Fruit fly (Drosophila melanogaster) whole organism, adult: Measurements from ENCODE around the gene Pus10.

Source experiments
- CG11617 ChIP-seq: fragments of 200-800 bp; sonication (Bioruptor generic); optimal IDR thresholded peaks from 2 replicates; lab custom pipeline; 2017; ENCODE audit warnings: mild to moderate bottlenecking, missing biosample characterization, missing genetic modification reagents, missing genetic modification characterization
- CG12768 ChIP-seq: fragments of 200-800 bp; sonication (Bioruptor generic); optimal IDR thresholded peaks from 2 replicates; lab custom pipeline; 2017; ENCODE audit warnings: missing biosample characterization, missing genetic modification characterization, mild to moderate bottlenecking, moderate library complexity, missing genetic modification reagents
- CG14711 ChIP-seq: fragments of 200-800 bp; sonication (Bioruptor generic); optimal IDR thresholded peaks from 2 replicates; lab custom pipeline; 2018; ENCODE audit warnings: missing biosample characterization, mild to moderate bottlenecking, missing genetic modification characterization, moderate library complexity
- CG1620 ChIP-seq: fragments of 200-800 bp; sonication (Bioruptor generic); optimal IDR thresholded peaks from 2 replicates; lab custom pipeline; 2016; ENCODE audit warnings: missing biosample characterization, missing genetic modification characterization
- CG33017 ChIP-seq: fragments of 200-800 bp; sonication (Bioruptor generic); optimal IDR thresholded peaks from 2 replicates; lab custom pipeline; 2018; ENCODE audit warnings: missing biosample characterization, mild to moderate bottlenecking, missing genetic modification characterization, moderate library complexity
- CG5204 ChIP-seq: fragments of 200-800 bp; sonication (Bioruptor generic); optimal IDR thresholded peaks from 2 replicates; lab custom pipeline; 2016; ENCODE audit warnings: missing biosample characterization, missing genetic modification characterization
- CG7045 ChIP-seq: fragments of 200-800 bp; sonication (Bioruptor generic); optimal IDR thresholded peaks from 2 replicates; lab custom pipeline; 2017; ENCODE audit warnings: missing biosample characterization, mild to moderate bottlenecking, missing genetic modification characterization
- CG7101 ChIP-seq: fragments of 200-800 bp; sonication (Bioruptor generic); optimal IDR thresholded peaks from 2 replicates; lab custom pipeline; 2018; ENCODE audit warnings: missing biosample characterization, mild to moderate bottlenecking, missing genetic modification characterization, moderate library complexity
- Clk ChIP-seq: fragments of 200-800 bp; sonication (Bioruptor generic); optimal IDR thresholded peaks from 2 replicates; lab custom pipeline; 2017; ENCODE audit warnings: missing biosample characterization, missing genetic modification characterization
- Crg-1 ChIP-seq: fragments of 200-800 bp; sonication (Bioruptor generic); optimal IDR thresholded peaks from 2 replicates; lab custom pipeline; 2016; ENCODE audit warnings: missing biosample characterization, missing genetic modification characterization
- Hr96 ChIP-seq: fragments of 200-800 bp; sonication (Bioruptor generic); optimal IDR thresholded peaks from 2 replicates; lab custom pipeline; 2016; ENCODE audit warnings: missing biosample characterization, missing genetic modification characterization
- Mnt ChIP-seq: fragments of 200-800 bp; sonication (Bioruptor generic); optimal IDR thresholded peaks from 2 replicates; lab custom pipeline; 2016; ENCODE audit warnings: missing biosample characterization, mild to moderate bottlenecking, missing genetic modification characterization
- bab1 ChIP-seq: fragments of 200-800 bp; sonication (Bioruptor generic); optimal IDR thresholded peaks from 3 replicates; lab custom pipeline; 2019; ENCODE audit warnings: missing biosample characterization, mild to moderate bottlenecking, missing genetic modification characterization, moderate library complexity
- cic ChIP-seq: fragments of 200-800 bp; sonication (Bioruptor generic); optimal IDR thresholded peaks from 2 replicates; lab custom pipeline; 2017; ENCODE audit warnings: missing biosample characterization, mild to moderate bottlenecking, missing genetic modification characterization, moderate library complexity
- cnc ChIP-seq, 2 experiments: fragments of >200 bp; optimal IDR thresholded peaks; 2 replicates each; lab custom pipeline; 2017
- kay ChIP-seq: fragments of 200-800 bp; sonication (Bioruptor generic); peaks from one replicate; lab custom pipeline; 2016; ENCODE audit warnings: missing biosample characterization, missing genetic modification characterization, borderline replicate concordance
- ovo ChIP-seq: fragments of 200-800 bp; sonication (Bioruptor generic); optimal IDR thresholded peaks from 2 replicates; lab custom pipeline; 2016; ENCODE audit warnings: missing biosample characterization, missing genetic modification characterization
- pad ChIP-seq: fragments of 200-800 bp; sonication (Bioruptor generic); optimal IDR thresholded peaks from 3 replicates; lab custom pipeline; 2017; ENCODE audit warnings: missing biosample characterization, missing genetic modification characterization, mild to moderate bottlenecking, moderate library complexity, missing genetic modification reagents
- tj ChIP-seq: fragments of 200-800 bp; sonication (Bioruptor generic); optimal IDR thresholded peaks from 3 replicates; lab custom pipeline; 2017; ENCODE audit warnings: missing biosample characterization, mild to moderate bottlenecking, missing genetic modification characterization, moderate library complexity
- toe ChIP-seq: fragments of 200-800 bp; sonication (Bioruptor generic); optimal IDR thresholded peaks from 2 replicates; lab custom pipeline; 2016; ENCODE audit warnings: missing biosample characterization, missing genetic modification characterization

Pus10 gene

DNA sequence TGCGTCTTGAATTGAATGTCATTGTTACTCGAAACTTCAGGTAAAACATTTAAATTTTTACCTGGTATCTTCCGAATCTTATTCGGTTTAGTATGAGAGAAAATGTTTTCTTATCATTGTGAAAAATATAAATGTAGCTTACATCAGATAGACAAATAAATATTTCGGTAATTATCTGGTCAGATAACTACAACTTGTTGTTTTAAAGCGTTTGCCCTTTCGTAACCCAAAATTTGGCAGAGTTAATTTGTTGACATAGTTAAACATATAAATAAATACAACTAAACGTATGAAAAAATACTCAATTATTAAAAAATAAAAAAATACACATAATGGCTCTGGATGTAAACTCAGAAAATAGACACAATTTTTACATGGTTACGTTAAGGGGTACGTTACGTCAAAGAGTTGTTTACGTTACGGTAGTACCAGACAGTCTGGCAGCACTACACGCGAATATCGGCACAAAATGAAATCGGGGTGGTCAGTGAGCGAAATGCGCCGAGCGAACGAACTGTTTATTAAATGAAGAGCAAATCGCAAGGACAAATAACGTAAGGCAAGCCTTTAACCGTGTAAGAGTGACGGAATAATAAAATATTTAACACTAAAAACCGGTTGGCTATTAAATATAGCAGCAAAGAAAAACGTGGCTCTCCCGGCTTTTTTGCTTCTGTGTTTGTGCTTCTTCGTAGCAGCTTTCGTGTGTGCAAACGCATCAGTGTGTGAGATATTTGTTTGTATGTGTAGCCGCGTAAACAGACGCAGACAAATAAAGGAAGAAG, 27.4 kb upstream of the Pus10 start:
- TF ChIP-seq toe (GFP tag; lab: Kevin White, UChicago) (no peak), pad (peak; percentile 35), cic (GFP tag; lab: Kevin White, UChicago) (peak; percentile 61), Mnt (GFP tag; lab: Kevin White, UChicago) (peak; percentile 77), bab1 (GFP tag; lab: Kevin White, UChicago) (peak; percentile 13), CG7045 (GFP tag; lab: Kevin White, UChicago) (peak; percentile 19), cnc (optimal IDR thresholded peaks at IDR 0.05; lab: Kevin White, UChicago) (no peak), CG7101 (tag; lab: Kevin White, UChicago) (no peak), ovo (GFP tag; lab: Kevin White, UChicago) (no peak), Crg-1 (GFP tag; lab: Kevin White, UChicago) (peak; percentile 5), CG14711 (tag; lab: Kevin White, UChicago) (no peak), CG11617 (GFP tag; lab: Kevin White, UChicago) (no peak), Clk (no peak), Hr96 (GFP tag; lab: Kevin White, UChicago) (no peak), tj (GFP tag; lab: Kevin White, UChicago) (peak; percentile 12), CG5204 (GFP tag; lab: Kevin White, UChicago) (no peak), CG1620 (GFP tag; lab: Kevin White, UChicago) (no peak), CG12768 (peak; percentile 5), CG33017 (tag; lab: Kevin White, UChicago) (no peak), kay (GFP tag; lab: Kevin White, UChicago) (peak; percentile 93)

dm6 chr2L:181020-181419, 25.9 kb upstream of the Pus10 start:
- TF ChIP-seq CG12768 = no peak
- TF ChIP-seq cic (GFP tag; lab: Kevin White, UChicago) = no peak
- TF ChIP-seq Mnt (GFP tag; lab: Kevin White, UChicago) = no peak
- no peak for TF ChIP-seq CG33017 (tag; lab: Kevin White, UChicago)
- TF ChIP-seq cnc (optimal IDR thresholded peaks at IDR 0.05; lab: Kevin White, UChicago) = peak in 1 of 2 experiments; percentile 42
- peak; percentile 1 for TF ChIP-seq tj (GFP tag; lab: Kevin White, UChicago)
- TF ChIP-seq CG5204 (GFP tag; lab: Kevin White, UChicago) = no peak

DNA sequence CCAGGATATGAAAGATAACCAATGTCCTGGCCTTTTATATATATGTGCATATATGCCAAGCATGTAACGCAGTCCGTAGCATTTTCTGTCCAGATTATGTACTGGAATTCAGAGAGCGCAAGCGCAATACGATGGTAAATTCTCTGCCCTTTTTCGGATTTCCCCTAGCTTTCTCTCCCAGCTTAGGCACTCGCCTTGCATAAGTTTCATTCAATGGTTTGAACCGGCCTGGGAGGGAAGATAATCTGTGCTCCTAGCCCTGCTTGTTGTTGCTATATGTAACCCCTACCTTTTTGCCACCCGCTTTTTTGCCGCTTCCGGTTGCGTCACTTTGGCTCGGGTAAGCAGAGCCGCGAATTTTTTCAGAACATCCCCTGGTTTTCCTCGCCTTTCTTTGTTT, 24.0 kb upstream of the Pus10 start:
- TF ChIP-seq Hr96 (GFP tag; lab: Kevin White, UChicago) = no peak
- peak; percentile 46 for TF ChIP-seq pad
- TF ChIP-seq toe (GFP tag; lab: Kevin White, UChicago) = no peak
- no peak for TF ChIP-seq Clk
- no peak for TF ChIP-seq Crg-1 (GFP tag; lab: Kevin White, UChicago)
- no peak for TF ChIP-seq kay (GFP tag; lab: Kevin White, UChicago)

dm6 chr2L:175727-176126, 20.6 kb upstream of the Pus10 start:
- TF ChIP-seq Clk (no peak), kay (GFP tag; lab: Kevin White, UChicago) (peak; percentile 73)

- TF ChIP-seq Crg-1 (GFP tag; lab: Kevin White, UChicago) (no peak), pad (no peak), ovo (GFP tag; lab: Kevin White, UChicago) (no peak), kay (GFP tag; lab: Kevin White, UChicago) (no peak), CG11617 (GFP tag; lab: Kevin White, UChicago) (no peak), CG33017 (tag; lab: Kevin White, UChicago) (no peak), toe (GFP tag; lab: Kevin White, UChicago) (no peak), tj (GFP tag; lab: Kevin White, UChicago) (no peak), cnc (optimal IDR thresholded peaks at IDR 0.05; lab: Kevin White, UChicago) (no peak)
These were observed 16.6 kb upstream of the Pus10 start for dm6 chr2L:171499-172250.

dm6 chr2L:170383-170782, 15.3 kb upstream of the Pus10 start:
- no peak for TF ChIP-seq Crg-1 (GFP tag; lab: Kevin White, UChicago)
- TF ChIP-seq CG7045 (GFP tag; lab: Kevin White, UChicago) = no peak
- TF ChIP-seq Hr96 (GFP tag; lab: Kevin White, UChicago) = no peak
- TF ChIP-seq cic (GFP tag; lab: Kevin White, UChicago) = peak; percentile 69
- no peak for TF ChIP-seq CG7101 (tag; lab: Kevin White, UChicago)
- TF ChIP-seq cnc (optimal IDR thresholded peaks at IDR 0.05; lab: Kevin White, UChicago) = no peak
- TF ChIP-seq CG11617 (GFP tag; lab: Kevin White, UChicago) = no peak
- TF ChIP-seq Clk = no peak
- TF ChIP-seq bab1 (GFP tag; lab: Kevin White, UChicago) = peak; percentile 1
- no peak for TF ChIP-seq ovo (GFP tag; lab: Kevin White, UChicago)
- no peak for TF ChIP-seq CG1620 (GFP tag; lab: Kevin White, UChicago)
- TF ChIP-seq toe (GFP tag; lab: Kevin White, UChicago) = no peak
- peak; percentile 17 for TF ChIP-seq CG12768
- no peak for TF ChIP-seq CG5204 (GFP tag; lab: Kevin White, UChicago)
- no peak for TF ChIP-seq CG14711 (tag; lab: Kevin White, UChicago)
- TF ChIP-seq CG33017 (tag; lab: Kevin White, UChicago) = no peak
- TF ChIP-seq kay (GFP tag; lab: Kevin White, UChicago) = peak; percentile 89
